Worm (Caenorhabditis elegans) whole organism, early embryonic: ENCODE results near the gene lias-1.

Experiments used
- B0310.2 ChIP-seq: sonication (generic microtip); optimal IDR thresholded peaks from 2 replicates; lab custom pipeline; 2016; ENCODE audit warnings: mild to moderate bottlenecking, missing genetic modification characterization, missing compliant biosample characterization
- F13C5.2 ChIP-seq: sonication (generic microtip); optimal IDR thresholded peaks from 2 replicates; lab custom pipeline; 2017; ENCODE audit warnings: mild to moderate bottlenecking, missing genetic modification characterization, inconsistent platforms, missing compliant biosample characterization
- aly-1 ChIP-seq: sonication (generic microtip); optimal IDR thresholded peaks from 2 replicates; lab custom pipeline; 2016; ENCODE audit warnings: missing genetic modification characterization, missing compliant biosample characterization
- ama-1 ChIP-seq: fragments of 150-350 bp; optimal IDR thresholded peaks from 2 replicates; lab custom pipeline; 2014
- ceh-13 ChIP-seq: fragments of 200-800 bp; sonication (Bioruptor generic); optimal IDR thresholded peaks from 2 replicates; lab custom pipeline; 2018; ENCODE audit warnings: mild to moderate bottlenecking, missing genetic modification characterization, missing compliant biosample characterization
- ceh-36 ChIP-seq: sonication (generic microtip); optimal IDR thresholded peaks from 2 replicates; lab custom pipeline; 2016; ENCODE audit warnings: missing genetic modification characterization, inconsistent platforms, missing compliant biosample characterization
- ets-7 ChIP-seq: sonication (generic microtip); optimal IDR thresholded peaks from 2 replicates; lab custom pipeline; 2016; ENCODE audit warnings: missing genotype, missing genetic modification characterization, missing compliant biosample characterization
- flt-1 ChIP-seq: fragments of 200-800 bp; sonication (Bioruptor generic); IDR thresholded peaks from 2 replicates; pipeline ENCODE4 v1.3.6; 2022; ENCODE audit warnings: missing genetic modification characterization, missing compliant biosample characterization
- hmbx-1 ChIP-seq: sonication (generic microtip); optimal IDR thresholded peaks from 2 replicates; lab custom pipeline; 2016; ENCODE audit warnings: mild to moderate bottlenecking, missing genetic modification characterization, missing compliant biosample characterization
- hmg-4 ChIP-seq: fragments of 200-800 bp; sonication (Bioruptor generic); optimal IDR thresholded peaks from 2 replicates; lab custom pipeline; 2018; ENCODE audit warnings: mild to moderate bottlenecking, missing genetic modification characterization, missing compliant biosample characterization
- hnd-1 ChIP-seq: sonication (generic microtip); optimal IDR thresholded peaks from 2 replicates; lab custom pipeline; 2016; ENCODE audit warnings: missing genetic modification characterization, missing compliant biosample characterization
- pes-1 ChIP-seq: fragments of 200-800 bp; sonication (Bioruptor generic); IDR thresholded peaks from 2 replicates; pipeline ENCODE4 v1.3.6; 2022; ENCODE audit warnings: missing genetic modification reagents, missing genetic modification characterization, missing compliant biosample characterization
- scrt-1 ChIP-seq: fragments of 200-800 bp; sonication (Bioruptor generic); IDR thresholded peaks from 2 replicates; pipeline ENCODE4 v1.3.6; 2022; ENCODE audit warnings: missing genetic modification characterization, missing compliant biosample characterization
- sea-1 ChIP-seq: fragments of 200-800 bp; sonication (Bioruptor generic); conservative IDR thresholded peaks from 2 replicates; pipeline ENCODE4 v1.3.6; 2022; ENCODE audit warnings: missing genetic modification characterization, missing compliant biosample characterization
- tbx-11 ChIP-seq: fragments of 200-800 bp; sonication (Bioruptor generic); IDR thresholded peaks from 2 replicates; pipeline ENCODE4 v1.3.6; 2022; ENCODE audit warnings: missing genetic modification characterization, missing compliant biosample characterization
- tbx-37 ChIP-seq: fragments of 200-800 bp; sonication (Bioruptor generic); conservative IDR thresholded peaks from 2 replicates; pipeline ENCODE4 v1.3.6; 2022; ENCODE audit warnings: missing genetic modification reagents, missing genetic modification characterization, missing compliant biosample characterization
- tra-4 ChIP-seq: sonication (generic microtip); optimal IDR thresholded peaks from 2 replicates; lab custom pipeline; 2017; ENCODE audit warnings: missing genetic modification characterization, missing compliant biosample characterization

Gene lias-1

ce11 chrIII:3523363-3523762 is 18.5 kb upstream of the lias-1 start:
- TF ChIP-seq ceh-36 (tag; lab: Kevin White, UChicago) (no peak), hnd-1 (tag; lab: Kevin White, UChicago) (no peak), tbx-37 (GFP tag; lab: Robert Waterston, UW) (no peak), hmg-4 (GFP tag; lab: Kevin White, UChicago) (no peak), aly-1 (no peak), F13C5.2 (tag; lab: Kevin White, UChicago) (no peak)

- no peak for TF ChIP-seq ets-7
- no peak for TF ChIP-seq tbx-37 (GFP tag; lab: Robert Waterston, UW)
- TF ChIP-seq scrt-1 = no peak
- no peak for TF ChIP-seq pes-1
- TF ChIP-seq B0310.2 (tag; lab: Kevin White, UChicago) = no peak
- TF ChIP-seq hmg-4 (GFP tag; lab: Kevin White, UChicago) = no peak
- TF ChIP-seq ama-1 (lab: Kevin White, UChicago) = no peak
Observed at ce11 chrIII:3520417-3520816, 15.5 kb upstream of the lias-1 start.

- TF ChIP-seq F13C5.2 (tag; lab: Kevin White, UChicago) = no peak
- no peak for TF ChIP-seq tra-4 (tag; lab: Kevin White, UChicago)
- no peak for TF ChIP-seq ceh-13 (GFP tag; lab: Kevin White, UChicago)
- no peak for TF ChIP-seq tbx-37 (GFP tag; lab: Robert Waterston, UW)
- no peak for TF ChIP-seq hmg-4 (GFP tag; lab: Kevin White, UChicago)
- no peak for TF ChIP-seq sea-1 (GFP tag; lab: Robert Waterston, UW)
- TF ChIP-seq tbx-11 (GFP tag; lab: Robert Waterston, UW) = no peak
- no peak for TF ChIP-seq ama-1 (lab: Kevin White, UChicago)
Observed at ce11 chrIII:3519505-3519904, 14.6 kb upstream of the lias-1 start, which contains the start of gene hmit-1.3. Gene hmit-1.3, minus strand, starts transcription at chrIII:3519607.

ce11 chrIII:3511808-3512207 is 6.9 kb upstream of the lias-1 start:
- TF ChIP-seq aly-1 (no peak), ama-1 (lab: Kevin White, UChicago) (no peak), hmg-4 (GFP tag; lab: Kevin White, UChicago) (no peak), pes-1 (no peak)

ce11 chrIII:3509908-3510307 is 5.0 kb upstream of the lias-1 start, which contains the start of the genes M01F1.4 and mrpl-35:
Gene M01F1.4, minus strand, starts transcription at chrIII:3510033.
Gene mrpl-35, plus strand, starts transcription at chrIII:3510237.
- TF ChIP-seq sea-1 (GFP tag; lab: Robert Waterston, UW) = no peak
- TF ChIP-seq ets-7 = no peak
- TF ChIP-seq hnd-1 (tag; lab: Kevin White, UChicago) = no peak
- TF ChIP-seq B0310.2 (tag; lab: Kevin White, UChicago) = no peak
- TF ChIP-seq flt-1 = no peak
- no peak for TF ChIP-seq tra-4 (tag; lab: Kevin White, UChicago)
- TF ChIP-seq F13C5.2 (tag; lab: Kevin White, UChicago) = no peak
- TF ChIP-seq tbx-37 (GFP tag; lab: Robert Waterston, UW) = no peak
- TF ChIP-seq ceh-13 (GFP tag; lab: Kevin White, UChicago) = no peak
- TF ChIP-seq aly-1 = no peak
- no peak for TF ChIP-seq hmbx-1 (tag; lab: Kevin White, UChicago)
- TF ChIP-seq tbx-11 (GFP tag; lab: Robert Waterston, UW) = no peak
- TF ChIP-seq ceh-36 (tag; lab: Kevin White, UChicago) = no peak
- no peak for TF ChIP-seq scrt-1
- TF ChIP-seq hmg-4 (GFP tag; lab: Kevin White, UChicago) = no peak
- TF ChIP-seq pes-1 = no peak
- TF ChIP-seq ama-1 (lab: Kevin White, UChicago) = no peak

DNA sequence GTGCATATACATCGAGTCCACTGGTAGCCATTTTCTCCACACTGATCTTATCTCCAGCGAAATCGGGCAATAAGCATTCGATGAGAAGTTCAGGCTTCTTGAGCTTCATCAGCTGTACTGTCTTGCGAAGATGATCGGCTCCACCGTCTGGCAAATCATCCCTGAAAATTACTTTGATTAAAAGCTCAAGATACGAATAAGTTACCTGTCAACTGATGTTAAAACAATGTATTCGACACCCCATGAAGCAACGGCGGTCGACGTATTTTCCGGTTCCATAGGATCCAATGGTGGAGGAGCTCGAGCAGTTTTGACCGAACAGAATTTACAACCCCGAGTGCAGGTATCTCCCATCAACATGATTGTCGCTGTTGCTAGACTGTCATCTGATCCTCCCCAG is 662 bp downstream of the lias-1 start:
- TF ChIP-seq flt-1 (no peak), sea-1 (GFP tag; lab: Robert Waterston, UW) (no peak), ceh-36 (tag; lab: Kevin White, UChicago) (no peak), hmbx-1 (tag; lab: Kevin White, UChicago) (no peak), ama-1 (lab: Kevin White, UChicago) (no peak), hnd-1 (tag; lab: Kevin White, UChicago) (no peak), tra-4 (tag; lab: Kevin White, UChicago) (no peak), aly-1 (no peak), pes-1 (no peak), tbx-11 (GFP tag; lab: Robert Waterston, UW) (no peak), F13C5.2 (tag; lab: Kevin White, UChicago) (no peak), ets-7 (no peak), B0310.2 (tag; lab: Kevin White, UChicago) (no peak), scrt-1 (no peak), tbx-37 (GFP tag; lab: Robert Waterston, UW) (no peak), hmg-4 (GFP tag; lab: Kevin White, UChicago) (no peak), ceh-13 (GFP tag; lab: Kevin White, UChicago) (no peak)

ce11 chrIII:3503286-3503685 is 1.6 kb downstream of the lias-1 start, which contains the start of gene rpl-16:
Gene rpl-16, minus strand, starts transcription at chrIII:3503604.
- no peak for TF ChIP-seq ceh-13 (GFP tag; lab: Kevin White, UChicago)
- TF ChIP-seq ceh-36 (tag; lab: Kevin White, UChicago) = no peak
- no peak for TF ChIP-seq tbx-11 (GFP tag; lab: Robert Waterston, UW)
- no peak for TF ChIP-seq hnd-1 (tag; lab: Kevin White, UChicago)
- no peak for TF ChIP-seq B0310.2 (tag; lab: Kevin White, UChicago)
- TF ChIP-seq hmbx-1 (tag; lab: Kevin White, UChicago) = no peak
- no peak for TF ChIP-seq F13C5.2 (tag; lab: Kevin White, UChicago)
- TF ChIP-seq aly-1 = no peak
- TF ChIP-seq tbx-37 (GFP tag; lab: Robert Waterston, UW) = no peak
- no peak for TF ChIP-seq hmg-4 (GFP tag; lab: Kevin White, UChicago)
- TF ChIP-seq tra-4 (tag; lab: Kevin White, UChicago) = no peak
- TF ChIP-seq sea-1 (GFP tag; lab: Robert Waterston, UW) = no peak
- TF ChIP-seq ama-1 (lab: Kevin White, UChicago) = no peak
- TF ChIP-seq ets-7 = no peak
- no peak for TF ChIP-seq flt-1
- TF ChIP-seq scrt-1 = no peak
- no peak for TF ChIP-seq pes-1
